Fruit fly (Drosophila melanogaster): ENCODE results near the gene bbx.

bbx gene

dm6 chrX:21366311-21366990, 3.6 kb downstream of the bbx start (continued):
- TF ChIP-seq psq (GFP tag; optimal IDR thresholded peaks at IDR 0.05) = peak; percentile 33
- peak; percentile 78 for TF ChIP-seq Deaf1 (tag; optimal IDR thresholded peaks at IDR 0.05)
- peak; percentile 94 for TF ChIP-seq NfI (GFP tag; optimal IDR thresholded peaks at IDR 0.05)
- TF ChIP-seq CG15073 (GFP tag; optimal IDR thresholded peaks at IDR 0.05) = peak; percentile 42
- TF ChIP-seq CG8359 (GFP tag; optimal IDR thresholded peaks at IDR 0.05; ENCODE audit: borderline replicate concordance) = peak; percentile 63
- no peak for TF ChIP-seq pan (optimal IDR thresholded peaks at IDR 0.05)
- TF ChIP-seq pan (GFP tag; optimal IDR thresholded peaks at IDR 0.05 in 1 of 2, IDR thresholded peaks at IDR 0.05 in 1 of 2) = peak in 1 of 2 experiments; percentile 87
- TF ChIP-seq Ets97D (GFP tag; optimal IDR thresholded peaks at IDR 0.05) = no peak
- TF ChIP-seq CG4424 (GFP tag; optimal IDR thresholded peaks at IDR 0.05) = peak; percentile 86
- no peak for TF ChIP-seq fru (optimal IDR thresholded peaks at IDR 0.05)
- TF ChIP-seq CG11398 (GFP tag; optimal IDR thresholded peaks at IDR 0.05) = no peak
- peak; percentile 80 for TF ChIP-seq schlank (tag; optimal IDR thresholded peaks at IDR 0.05)
- peak; percentile 88 for TF ChIP-seq CG3407 (GFP tag; optimal IDR thresholded peaks at IDR 0.05)
- peak; percentile 71 for TF ChIP-seq CG11247 (GFP tag; IDR thresholded peaks at IDR 0.05)
- TF ChIP-seq CG17912 (GFP tag; optimal IDR thresholded peaks at IDR 0.05) = no peak
- peak in 1 of 2 experiments; percentile 85 for TF ChIP-seq Hr78 (GFP tag; optimal IDR thresholded peaks at IDR 0.05)
- TF ChIP-seq rib (GFP tag; IDR thresholded peaks at IDR 0.05) = peak; percentile 75
- TF ChIP-seq pita (GFP tag; optimal IDR thresholded peaks at IDR 0.05) = no peak
- TF ChIP-seq CG1832 (GFP tag; optimal IDR thresholded peaks at IDR 0.05) = no peak
- peak; percentile 74; the same call in 1 of the 2 replicates for TF ChIP-seq CG11085 (GFP tag; IDR thresholded peaks at IDR 0.05)
- TF ChIP-seq CG10274 (GFP tag; optimal IDR thresholded peaks at IDR 0.05) = peak; percentile 74
- TF ChIP-seq ATbp (GFP tag; optimal IDR thresholded peaks at IDR 0.05) = peak; percentile 92
- peak; percentile 70 for TF ChIP-seq Adf1 (GFP tag; IDR thresholded peaks at IDR 0.05)
- TF ChIP-seq Fer3 (tag; optimal IDR thresholded peaks at IDR 0.05) = peak; percentile 93
- peak; percentile 74 for TF ChIP-seq CG31224 (GFP tag; IDR thresholded peaks at IDR 0.05)
- no peak for TF ChIP-seq Lpt (GFP tag; optimal IDR thresholded peaks at IDR 0.05)
- peak; percentile 84 for TF ChIP-seq kni (GFP tag; optimal IDR thresholded peaks at IDR 0.05)
- peak; percentile 85 for TF ChIP-seq Drgx (GFP tag; IDR thresholded peaks at IDR 0.05)
- peak; percentile 68 for TF ChIP-seq NFAT (GFP tag; IDR thresholded peaks at IDR 0.05)
- peak; percentile 43 for TF ChIP-seq wek (GFP tag; optimal IDR thresholded peaks at IDR 0.05)
- peak; percentile 83 for TF ChIP-seq CG15514 (GFP tag; optimal IDR thresholded peaks at IDR 0.05)
- peak; percentile 92 for TF ChIP-seq CG1233 (GFP tag; optimal IDR thresholded peaks at IDR 0.05)
- peak; percentile 83 for TF ChIP-seq CG11456 (GFP tag; IDR thresholded peaks at IDR 0.05)
- TF ChIP-seq CG17385 (GFP tag; optimal IDR thresholded peaks at IDR 0.05) = peak; percentile 90
- TF ChIP-seq zfh2 (GFP tag; optimal IDR thresholded peaks at IDR 0.05) = peak; percentile 34
- peak; percentile 92 for TF ChIP-seq CG13894 (tag; optimal IDR thresholded peaks at IDR 0.05)
- peak; percentile 83 for TF ChIP-seq CG15696 (tag; optimal IDR thresholded peaks at IDR 0.05)
- no peak for TF ChIP-seq Bgb (GFP tag; IDR thresholded peaks at IDR 0.05; ENCODE audit: partially characterized antibody)
- peak; percentile 91 for TF ChIP-seq seq (GFP tag; IDR thresholded peaks at IDR 0.05)
- no peak for TF ChIP-seq lov (optimal IDR thresholded peaks at IDR 0.05)
- TF ChIP-seq lov (GFP tag; IDR thresholded peaks at IDR 0.05) = no peak
- no peak for TF ChIP-seq ato (GFP tag; IDR thresholded peaks at IDR 0.05; ENCODE audit: partially characterized antibody)
- TF ChIP-seq Dp (GFP tag; optimal IDR thresholded peaks at IDR 0.05) = peak; percentile 10
- TF ChIP-seq CG3838 (GFP tag; optimal IDR thresholded peaks at IDR 0.05) = no peak
- peak; percentile 74 for TF ChIP-seq wdn (GFP tag; IDR thresholded peaks at IDR 0.05)
- peak; percentile 17 for TF ChIP-seq NC2β (GFP tag; optimal IDR thresholded peaks at IDR 0.05)
- no peak for TF ChIP-seq CG12236 (GFP tag; optimal IDR thresholded peaks at IDR 0.05)
- peak; percentile 84 for TF ChIP-seq Vsx1 (GFP tag; optimal IDR thresholded peaks at IDR 0.05)
- TF ChIP-seq Bdp1 (GFP tag; optimal IDR thresholded peaks at IDR 0.05) = peak; percentile 9
- TF ChIP-seq repo (GFP tag; optimal IDR thresholded peaks at IDR 0.05) = peak; percentile 41

All from whole organism, embryonic.